Fruit fly (Drosophila melanogaster) whole organism, prepupa: ENCODE results near the gene scrib.
A peak's percentile ranks its signal among the peaks of the same experiment; 100 is the strongest.

ENCODE experiments used
- CG10631 ChIP-seq: fragments of 200-800 bp; sonication (Bioruptor generic); optimal IDR thresholded peaks from 2 replicates; lab custom pipeline; 2016; ENCODE audit warnings: missing biosample characterization, missing genetic modification characterization
- CG10669 ChIP-seq: fragments of 200-800 bp; sonication (Bioruptor generic); optimal IDR thresholded peaks from 3 replicates; lab custom pipeline; 2018; ENCODE audit warnings: missing biosample characterization, mild to moderate bottlenecking, missing genetic modification characterization, moderate library complexity
- CG11294 ChIP-seq: fragments of 200-800 bp; sonication (Bioruptor generic); IDR thresholded peaks from 2 replicates; pipeline ENCODE4 v1.3.6; 2022; ENCODE audit warnings: missing biosample characterization, missing genetic modification characterization
- CG11762 ChIP-seq: fragments of 200-800 bp; sonication (Bioruptor generic); optimal IDR thresholded peaks from 3 replicates; lab custom pipeline; 2016; ENCODE audit warnings: missing biosample characterization, missing genetic modification characterization; ENCODE audit not compliant: insufficient read depth
- CG11902 ChIP-seq: fragments of 200-800 bp; sonication (Bioruptor generic); optimal IDR thresholded peaks from 3 replicates; lab custom pipeline; 2016; ENCODE audit warnings: missing biosample characterization, missing genetic modification characterization
- CG15336 ChIP-seq: fragments of 200-800 bp; sonication (Bioruptor generic); IDR thresholded peaks from 2 replicates; pipeline ENCODE4 v1.3.6; 2022; ENCODE audit warnings: missing biosample characterization, missing genetic modification characterization
- CG1621 ChIP-seq: fragments of 200-800 bp; sonication (Bioruptor generic); optimal IDR thresholded peaks from 3 replicates; lab custom pipeline; 2018; ENCODE audit warnings: missing biosample characterization, mild to moderate bottlenecking, missing genetic modification characterization
- CG16779 ChIP-seq: fragments of 200-800 bp; sonication (Bioruptor generic); optimal IDR thresholded peaks from 3 replicates; lab custom pipeline; 2017; ENCODE audit warnings: missing biosample characterization, mild to moderate bottlenecking, missing genetic modification characterization
- CG31627 ChIP-seq: fragments of 200-800 bp; sonication (Bioruptor generic); optimal IDR thresholded peaks from 3 replicates; lab custom pipeline; 2016; ENCODE audit warnings: missing biosample characterization, missing genetic modification characterization
- CG32006 ChIP-seq: fragments of 200-800 bp; sonication (Bioruptor generic); optimal IDR thresholded peaks from 3 replicates; lab custom pipeline; 2017; ENCODE audit warnings: missing biosample characterization, mild to moderate bottlenecking, missing genetic modification characterization
- CG34406 ChIP-seq: fragments of 200-800 bp; sonication (Bioruptor generic); optimal IDR thresholded peaks from 3 replicates; lab custom pipeline; 2016; ENCODE audit warnings: missing biosample characterization, missing genetic modification characterization
- CG3919 ChIP-seq: fragments of 200-800 bp; sonication (Bioruptor generic); optimal IDR thresholded peaks from 3 replicates; lab custom pipeline; 2016; ENCODE audit warnings: missing biosample characterization, missing genetic modification characterization
- CG4318 ChIP-seq: fragments of 200-800 bp; sonication (Bioruptor generic); optimal IDR thresholded peaks from 3 replicates; lab custom pipeline; 2017; ENCODE audit warnings: missing biosample characterization, mild to moderate bottlenecking, missing genetic modification characterization
- CG6163 ChIP-seq: fragments of 200-800 bp; sonication (Bioruptor generic); IDR thresholded peaks from 3 replicates; pipeline ENCODE4 v1.3.6; 2022; ENCODE audit warnings: missing biosample characterization, missing genetic modification characterization
- CG6276 ChIP-seq: fragments of 200-800 bp; sonication (Bioruptor generic); optimal IDR thresholded peaks from 2 replicates; lab custom pipeline; 2017; ENCODE audit warnings: missing biosample characterization, mild to moderate bottlenecking, missing genetic modification characterization
- CG6808 ChIP-seq: fragments of 200-800 bp; sonication (Bioruptor generic); optimal IDR thresholded peaks from 3 replicates; lab custom pipeline; 2017; ENCODE audit warnings: missing biosample characterization, missing genetic modification characterization, mild to moderate bottlenecking, moderate library complexity, missing genetic modification reagents
- CG7368 ChIP-seq: fragments of 200-800 bp; sonication (Bioruptor generic); optimal IDR thresholded peaks from 3 replicates; lab custom pipeline; 2016; ENCODE audit warnings: missing biosample characterization, missing genetic modification characterization
- CG8119 ChIP-seq: fragments of 200-800 bp; sonication (Bioruptor generic); IDR thresholded peaks from 3 replicates; pipeline ENCODE4 v1.3.6; 2022; ENCODE audit warnings: missing biosample characterization, missing genetic modification characterization
- CG9139 ChIP-seq: fragments of 200-800 bp; sonication (Bioruptor generic); optimal IDR thresholded peaks from 3 replicates; lab custom pipeline; 2017; ENCODE audit warnings: missing biosample characterization, mild to moderate bottlenecking, missing genetic modification characterization
- Eip75B ChIP-seq: fragments of 200-800 bp; sonication (Bioruptor generic); optimal IDR thresholded peaks from 3 replicates; lab custom pipeline; 2016; ENCODE audit warnings: missing biosample characterization, missing genetic modification characterization
- Eip78C ChIP-seq: fragments of 200-800 bp; sonication (Bioruptor generic); peaks from one replicate; lab custom pipeline; 2016; ENCODE audit warnings: missing biosample characterization, missing genetic modification characterization
- Eip93F ChIP-seq: fragments of 200-800 bp; sonication (Bioruptor generic); optimal IDR thresholded peaks from 2 replicates; lab custom pipeline; 2016; ENCODE audit warnings: missing biosample characterization, mild to moderate bottlenecking, missing genetic modification characterization
- Gug ChIP-seq: fragments of 200-800 bp; sonication (Bioruptor generic); IDR thresholded peaks from 2 replicates; pipeline ENCODE4 v1.3.6; 2022; ENCODE audit warnings: missing biosample characterization, missing genetic modification characterization
- Hr4 ChIP-seq: fragments of 200-800 bp; sonication (Bioruptor generic); optimal IDR thresholded peaks from 3 replicates; lab custom pipeline; 2016; ENCODE audit warnings: missing biosample characterization, missing genetic modification characterization
- Lpt ChIP-seq: fragments of 200-800 bp; sonication (Bioruptor generic); optimal IDR thresholded peaks from 3 replicates; lab custom pipeline; 2016; ENCODE audit warnings: missing biosample characterization, missing genetic modification characterization
- OdsH ChIP-seq: fragments of 200-800 bp; sonication (Bioruptor generic); optimal IDR thresholded peaks from 3 replicates; lab custom pipeline; 2016; ENCODE audit warnings: missing biosample characterization, missing genetic modification characterization
- Smox ChIP-seq: fragments of 200-800 bp; sonication (Bioruptor generic); optimal IDR thresholded peaks from 3 replicates; lab custom pipeline; 2016; ENCODE audit warnings: missing biosample characterization, missing genetic modification characterization
- Sox14 ChIP-seq: fragments of 200-800 bp; sonication (Bioruptor generic); optimal IDR thresholded peaks from 3 replicates; lab custom pipeline; 2016; ENCODE audit warnings: missing biosample characterization, missing genetic modification characterization
- Sox15 ChIP-seq: fragments of 200-800 bp; sonication (Bioruptor generic); optimal IDR thresholded peaks from 3 replicates; lab custom pipeline; 2016; ENCODE audit warnings: missing biosample characterization, missing genetic modification characterization
- achi ChIP-seq: fragments of 200-800 bp; sonication (Bioruptor generic); optimal IDR thresholded peaks from 3 replicates; lab custom pipeline; 2016; ENCODE audit warnings: missing biosample characterization, missing genetic modification characterization
- acj6 ChIP-seq: fragments of 200-800 bp; sonication (Bioruptor generic); optimal IDR thresholded peaks from 3 replicates; lab custom pipeline; 2016; ENCODE audit warnings: missing biosample characterization, missing genetic modification characterization
- cyc ChIP-seq: fragments of 200-800 bp; sonication (Bioruptor generic); optimal IDR thresholded peaks from 3 replicates; lab custom pipeline; 2016; ENCODE audit warnings: missing biosample characterization, missing genetic modification characterization
- dac ChIP-seq: fragments of 200-800 bp; sonication (Bioruptor generic); optimal IDR thresholded peaks from 2 replicates; lab custom pipeline; 2017; ENCODE audit warnings: missing biosample characterization, mild to moderate bottlenecking, missing genetic modification characterization
- dsx ChIP-seq: fragments of 200-800 bp; optimal IDR thresholded peaks from 3 replicates; lab custom pipeline; 2019; ENCODE audit warnings: missing biosample characterization, mild to moderate bottlenecking, missing genetic modification characterization, moderate library complexity; ENCODE audit not compliant: poor library complexity, severe bottlenecking
- eg ChIP-seq: fragments of 200-800 bp; sonication (Bioruptor generic); IDR thresholded peaks from 3 replicates; pipeline ENCODE4 v1.3.6; 2022; ENCODE audit warnings: missing biosample characterization, missing genetic modification characterization
- fd59A ChIP-seq: fragments of 200-800 bp; sonication (Bioruptor generic); optimal IDR thresholded peaks from 2 replicates; lab custom pipeline; 2017; ENCODE audit warnings: missing biosample characterization, mild to moderate bottlenecking, missing genetic modification characterization, missing genetic modification reagents
- fkh ChIP-seq: fragments of 200-800 bp; sonication (Bioruptor generic); optimal IDR thresholded peaks from 3 replicates; lab custom pipeline; 2017; ENCODE audit warnings: missing biosample characterization, mild to moderate bottlenecking, missing genetic modification characterization, moderate library complexity
- net ChIP-seq: fragments of 200-800 bp; sonication (Bioruptor generic); optimal IDR thresholded peaks from 3 replicates; lab custom pipeline; 2016; ENCODE audit warnings: missing biosample characterization, missing genetic modification characterization
- pdm3 ChIP-seq: fragments of 200-800 bp; sonication (Bioruptor generic); optimal IDR thresholded peaks from 3 replicates; lab custom pipeline; 2016; ENCODE audit warnings: missing biosample characterization, missing genetic modification characterization
- salr ChIP-seq, 2 experiments: fragments of 200-800 bp; sonication (Bioruptor generic); optimal IDR thresholded peaks; 3 replicates each; lab custom pipeline; 2016 to 2018; ENCODE audit warnings: missing biosample characterization in 2 of 2, missing genetic modification characterization in 2 of 2, mild to moderate bottlenecking in 1 of 2
- spab ChIP-seq: fragments of 200-800 bp; sonication (Bioruptor generic); optimal IDR thresholded peaks from 2 replicates; lab custom pipeline; 2017; ENCODE audit warnings: missing biosample characterization, mild to moderate bottlenecking, missing genetic modification characterization, missing genetic modification reagents
- ss ChIP-seq, 2 experiments: fragments of 200-800 bp; sonication (Bioruptor generic); optimal IDR thresholded peaks; 2 replicates in 1 of 2; 3 replicates in 1 of 2; lab custom pipeline; 2017 to 2018; ENCODE audit warnings: mild to moderate bottlenecking in 2 of 2, missing biosample characterization in 2 of 2, missing genetic modification characterization in 2 of 2, moderate library complexity in 1 of 2
- svp ChIP-seq: fragments of 200-800 bp; sonication (Bioruptor generic); peaks from one replicate; lab custom pipeline; 2016; ENCODE audit warnings: missing biosample characterization, missing genetic modification characterization
- topi ChIP-seq: fragments of 200-800 bp; sonication (Bioruptor generic); optimal IDR thresholded peaks from 3 replicates; lab custom pipeline; 2016; ENCODE audit warnings: missing biosample characterization, missing genetic modification characterization

Gene scrib

DNA sequence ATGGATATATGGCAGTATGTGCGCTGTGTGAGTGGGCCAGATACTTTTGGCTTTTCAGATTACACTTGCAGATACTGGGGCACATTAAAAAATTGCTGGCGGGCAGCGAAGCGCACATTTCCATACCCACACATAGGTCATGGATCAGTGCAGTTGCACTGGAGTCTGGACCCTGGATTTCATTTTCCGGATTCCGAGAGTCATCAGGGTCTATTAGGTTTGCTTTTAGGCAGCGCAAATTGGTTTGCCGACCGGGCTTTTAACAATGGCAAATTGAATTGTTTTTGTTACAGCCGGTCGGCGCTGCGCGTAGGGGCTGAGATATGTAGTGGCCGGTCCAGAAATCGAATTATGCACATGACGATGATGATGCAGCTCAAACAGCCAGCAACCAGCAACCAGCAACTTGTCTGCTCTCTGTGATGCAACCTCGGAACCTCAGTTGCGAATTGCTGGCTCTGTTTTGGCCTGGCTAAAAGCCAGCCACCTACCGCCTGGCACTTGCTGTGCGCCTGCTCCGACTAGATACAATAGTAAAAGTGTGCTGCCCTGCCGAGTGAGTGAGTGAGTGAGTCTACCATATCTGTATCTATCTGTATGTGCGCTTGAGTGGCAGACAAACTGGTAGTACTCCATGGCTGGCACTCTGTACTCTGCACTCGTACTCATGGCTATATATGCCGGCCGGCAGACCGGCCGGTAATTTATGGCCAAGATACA lies 6.7 kb downstream of the scrib start (continued):
- no peak for TF ChIP-seq Sox15
- no peak for TF ChIP-seq CG4318
- peak in 1 of 2 experiments; percentile 48 for TF ChIP-seq ss (GFP tag; optimal IDR thresholded peaks at IDR 0.05; lab: Kevin White, UChicago)
- no peak for TF ChIP-seq acj6 (GFP tag; lab: Kevin White, UChicago)
- no peak for TF ChIP-seq CG34406 (GFP tag; lab: Kevin White, UChicago)
- TF ChIP-seq dsx (GFP tag; lab: Kevin White, UChicago), result peak; percentile 6
- no peak for TF ChIP-seq achi
- TF ChIP-seq CG10631, result no peak
- peak; percentile 47 for TF ChIP-seq CG10669 (GFP tag; lab: Kevin White, UChicago)
- peak; percentile 26; the same call in 1 of the 3 replicates for TF ChIP-seq eg
- no peak for TF ChIP-seq CG11294 (GFP tag; lab: Robert Waterston, UW)
- no peak for TF ChIP-seq cyc (GFP tag; lab: Kevin White, UChicago)
- no peak for TF ChIP-seq CG3919 (GFP tag; lab: Kevin White, UChicago)
- no peak for TF ChIP-seq CG1621 (tag; lab: Kevin White, UChicago)

DNA sequence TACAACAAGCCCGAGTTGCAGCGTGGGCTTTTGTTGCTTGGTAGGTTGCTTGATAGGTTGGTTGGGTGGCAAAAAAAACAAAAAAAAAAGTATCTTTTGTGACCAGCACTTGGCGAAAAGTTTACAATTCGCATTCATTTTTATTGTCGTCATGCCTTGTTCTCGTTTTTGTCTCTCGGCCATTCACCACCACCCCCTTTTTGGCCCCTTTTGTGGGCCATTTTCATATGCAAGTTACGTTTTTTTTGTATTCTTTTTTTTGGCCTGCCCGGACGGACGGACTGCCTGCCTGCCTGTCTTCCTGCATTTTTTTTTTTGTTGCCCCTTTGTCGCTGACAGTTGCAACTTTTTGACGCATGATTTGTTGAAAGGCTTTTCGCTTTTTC lies 7.3 kb downstream of the scrib start:
- TF ChIP-seq CG34406 (GFP tag; lab: Kevin White, UChicago), result no peak
- TF ChIP-seq OdsH, result peak; percentile 3
- TF ChIP-seq ss (GFP tag; optimal IDR thresholded peaks at IDR 0.05; lab: Kevin White, UChicago), result peak; percentile 39 to 57
- TF ChIP-seq cyc (GFP tag; lab: Kevin White, UChicago), result no peak
- TF ChIP-seq CG32006 (GFP tag; lab: Kevin White, UChicago), result peak; percentile 56
- peak; percentile 12 for TF ChIP-seq CG16779 (tag; lab: Kevin White, UChicago)
- TF ChIP-seq CG10669 (GFP tag; lab: Kevin White, UChicago), result no peak
- peak in 1 of 2 experiments; percentile 52 for TF ChIP-seq salr (GFP tag; optimal IDR thresholded peaks at IDR 0.05; lab: Kevin White, UChicago)
- TF ChIP-seq svp, result peak; percentile 17
- TF ChIP-seq fd59A, result peak; percentile 10
- TF ChIP-seq Hr4 (GFP tag; lab: Kevin White, UChicago), result peak; percentile 40
- TF ChIP-seq CG9139 (GFP tag; lab: Kevin White, UChicago), result peak; percentile 41
- TF ChIP-seq dac (GFP tag; lab: Kevin White, UChicago), result peak; percentile 16
- no peak for TF ChIP-seq fkh (GFP tag; lab: Kevin White, UChicago)
- TF ChIP-seq Sox14 (GFP tag; lab: Kevin White, UChicago), result peak; percentile 44
- TF ChIP-seq CG11762 (GFP tag; lab: Kevin White, UChicago), result no peak
- TF ChIP-seq CG15336 (GFP tag; lab: Robert Waterston, UW), result peak; percentile 63; the same call in 1 of the 2 replicates
- TF ChIP-seq CG4318, result peak; percentile 28
- peak; percentile 22 for TF ChIP-seq CG7368
- TF ChIP-seq spab (GFP tag; lab: Kevin White, UChicago), result peak; percentile 46
- TF ChIP-seq CG11902 (GFP tag; lab: Kevin White, UChicago), result no peak
- TF ChIP-seq topi (GFP tag; lab: Kevin White, UChicago), result no peak
- no peak for TF ChIP-seq Sox15
- peak; percentile 22 for TF ChIP-seq CG3919 (GFP tag; lab: Kevin White, UChicago)
- TF ChIP-seq pdm3 (GFP tag; lab: Kevin White, UChicago), result peak; percentile 17
- peak; percentile 29 for TF ChIP-seq net
- TF ChIP-seq Lpt (GFP tag; lab: Kevin White, UChicago), result peak; percentile 67
- TF ChIP-seq CG6163 (GFP tag; lab: Robert Waterston, UW), result peak; percentile 60
- TF ChIP-seq Eip75B (GFP tag; lab: Kevin White, UChicago), result peak; percentile 35
- TF ChIP-seq Eip93F (GFP tag; lab: Kevin White, UChicago), result no peak
- TF ChIP-seq Eip78C, result peak; percentile 56
- no peak for TF ChIP-seq Gug (GFP tag; lab: Robert Waterston, UW)
- TF ChIP-seq Smox (GFP tag; lab: Kevin White, UChicago), result no peak
- peak; percentile 72 for TF ChIP-seq CG6808 (GFP tag; lab: Kevin White, UChicago)
- peak; percentile 56 for TF ChIP-seq CG6276 (GFP tag; lab: Kevin White, UChicago)
- peak; percentile 75 for TF ChIP-seq CG8119 (GFP tag; lab: Robert Waterston, UW)
- peak; percentile 59 for TF ChIP-seq achi
- TF ChIP-seq CG31627 (GFP tag; lab: Kevin White, UChicago), result no peak
